Worm (Caenorhabditis elegans) whole organism, early embryonic: ENCODE data around the gene sre-52.

Experiments used
- B0310.2 ChIP-seq: sonication (generic microtip); optimal IDR thresholded peaks from 2 replicates; lab custom pipeline; 2016; ENCODE audit warnings: mild to moderate bottlenecking, missing genetic modification characterization, missing compliant biosample characterization
- F13C5.2 ChIP-seq: sonication (generic microtip); optimal IDR thresholded peaks from 2 replicates; lab custom pipeline; 2017; ENCODE audit warnings: mild to moderate bottlenecking, missing genetic modification characterization, inconsistent platforms, missing compliant biosample characterization
- aly-1 ChIP-seq: sonication (generic microtip); optimal IDR thresholded peaks from 2 replicates; lab custom pipeline; 2016; ENCODE audit warnings: missing genetic modification characterization, missing compliant biosample characterization
- ama-1 ChIP-seq: fragments of 150-350 bp; optimal IDR thresholded peaks from 2 replicates; lab custom pipeline; 2014
- ceh-13 ChIP-seq: fragments of 200-800 bp; sonication (Bioruptor generic); optimal IDR thresholded peaks from 2 replicates; lab custom pipeline; 2018; ENCODE audit warnings: mild to moderate bottlenecking, missing genetic modification characterization, missing compliant biosample characterization
- flt-1 ChIP-seq: fragments of 200-800 bp; sonication (Bioruptor generic); IDR thresholded peaks from 2 replicates; pipeline ENCODE4 v1.3.6; 2022; ENCODE audit warnings: missing genetic modification characterization, missing compliant biosample characterization
- hmbx-1 ChIP-seq: sonication (generic microtip); optimal IDR thresholded peaks from 2 replicates; lab custom pipeline; 2016; ENCODE audit warnings: mild to moderate bottlenecking, missing genetic modification characterization, missing compliant biosample characterization
- hnd-1 ChIP-seq: sonication (generic microtip); optimal IDR thresholded peaks from 2 replicates; lab custom pipeline; 2016; ENCODE audit warnings: missing genetic modification characterization, missing compliant biosample characterization
- scrt-1 ChIP-seq: fragments of 200-800 bp; sonication (Bioruptor generic); IDR thresholded peaks from 2 replicates; pipeline ENCODE4 v1.3.6; 2022; ENCODE audit warnings: missing genetic modification characterization, missing compliant biosample characterization
- tbx-11 ChIP-seq: fragments of 200-800 bp; sonication (Bioruptor generic); IDR thresholded peaks from 2 replicates; pipeline ENCODE4 v1.3.6; 2022; ENCODE audit warnings: missing genetic modification characterization, missing compliant biosample characterization

DNA sequence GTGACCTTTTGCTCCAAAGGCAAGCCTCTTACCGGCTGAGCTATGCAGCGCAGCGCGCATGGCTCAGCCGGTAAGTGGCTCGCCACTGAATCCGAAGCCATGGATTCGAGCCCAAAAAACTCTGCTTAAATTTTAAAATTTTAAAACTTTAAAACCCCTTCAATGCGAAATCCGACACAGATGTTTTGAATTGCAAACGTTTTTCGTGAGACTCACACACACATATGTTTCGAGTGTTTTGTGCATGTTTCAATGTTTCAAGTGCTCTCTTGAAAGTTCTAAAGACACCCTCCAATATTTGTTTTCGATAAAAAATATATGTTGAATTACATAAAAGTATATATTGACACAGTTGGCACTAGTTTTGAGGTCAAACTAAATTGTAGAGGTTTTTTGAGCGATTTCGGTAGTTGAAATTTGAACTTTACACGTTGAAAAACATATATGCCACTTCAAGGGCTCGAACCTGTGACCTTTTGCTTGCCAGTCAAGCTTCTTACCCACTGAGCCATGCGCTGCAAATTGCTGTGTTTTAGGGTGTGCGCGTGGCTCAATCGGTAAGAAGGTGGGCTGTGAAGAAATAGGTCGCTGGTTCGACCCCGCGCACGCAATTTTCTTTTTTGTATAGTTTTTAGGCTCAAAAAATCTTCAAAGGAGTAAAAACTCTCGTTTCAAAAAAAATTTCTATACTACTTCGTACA, 10.9 kb downstream of the sre-52 start:
- TF ChIP-seq ama-1 (lab: Kevin White, UChicago) (no peak), aly-1 (tag; lab: Kevin White, UChicago) (no peak), hnd-1 (tag; lab: Kevin White, UChicago) (no peak), B0310.2 (tag; lab: Kevin White, UChicago) (no peak), hmbx-1 (tag; lab: Kevin White, UChicago) (no peak), ceh-13 (GFP tag; lab: Kevin White, UChicago) (no peak), tbx-11 (GFP tag; lab: Robert Waterston, UW) (no peak), flt-1 (GFP tag; lab: Robert Waterston, UW) (no peak), F13C5.2 (no peak), scrt-1 (no peak)
